Worm (Caenorhabditis elegans) whole organism, midembryonic: ENCODE data around the gene nstp-7.

ENCODE experiments used
- T22C8.4 ChIP-seq: fragments of 200-800 bp; sonication (Bioruptor generic); IDR thresholded peaks from 2 replicates; pipeline ENCODE4 v1.3.6; 2022; ENCODE audit warnings: missing genetic modification characterization, missing compliant biosample characterization
- flt-1 ChIP-seq: fragments of 200-800 bp; sonication (Bioruptor generic); IDR thresholded peaks from 2 replicates; pipeline ENCODE4 v1.3.6; 2022; ENCODE audit warnings: missing genetic modification characterization, missing compliant biosample characterization
- klf-2 ChIP-seq: fragments of 200-800 bp; sonication (Bioruptor generic); conservative IDR thresholded peaks from 2 replicates; pipeline ENCODE4 v1.3.6; 2022; ENCODE audit warnings: missing genetic modification reagents, missing genetic modification characterization, missing compliant biosample characterization
- ref-1 ChIP-seq: fragments of 200-800 bp; sonication (Bioruptor generic); conservative IDR thresholded peaks from 2 replicates; pipeline ENCODE4 v1.3.6; 2022; ENCODE audit warnings: missing genetic modification reagents, missing genetic modification characterization, missing compliant biosample characterization

- TF ChIP-seq klf-2 (no peak), flt-1 (no peak), ref-1 (no peak), T22C8.4 (GFP tag; lab: Robert Waterston, UW) (no peak)
Observed at ce11 chrV:562834-563233, 18.9 kb upstream of the nstp-7 start, which contains the start of gene C14C6.2.
